Worm (Caenorhabditis elegans): ENCODE measurements around the gene F54D12.1.
A peak's percentile ranks its signal among the peaks of the same experiment; 100 is the strongest.
"Not testable (repeated sequence)": the region's sequence is repeated elsewhere in the genome, so short reads cannot be mapped to it uniquely, and the experiment has no call there.

The F54D12.1 gene

ce11 chrII:1441479-1441878 lies 41.3 kb downstream of the F54D12.1 start:
- TF ChIP-seq ZK337.2 (GFP tag; IDR thresholded peaks at IDR 0.05) (no peak), unc-62 (GFP tag; optimal IDR thresholded peaks at IDR 0.05 in 1 of 2) (peak in 1 of 2 experiments; percentile 78), unc-62 (tag; optimal IDR thresholded peaks at IDR 0.05) (no peak), aha-1 (tag) (peak; percentile 52), zag-1 (tag; optimal IDR thresholded peaks at IDR 0.05) (no peak), nhr-77 (tag; optimal IDR thresholded peaks at IDR 0.05) (no peak), mxl-3 (GFP tag; optimal IDR thresholded peaks at IDR 0.05) (no peak)

- no peak for TF ChIP-seq rbr-2 (tag; optimal IDR thresholded peaks at IDR 0.05)
- TF ChIP-seq ZK337.2 (GFP tag; IDR thresholded peaks at IDR 0.05): no peak
Observed at ce11 chrII:1444911-1445310, 44.7 kb downstream of the F54D12.1 start, which contains the start of gene scl-17. scl-17 (plus strand) TSS chrII:1445211.

- peak in 1 of 2 experiments; percentile 84 for TF ChIP-seq unc-62 (GFP tag; optimal IDR thresholded peaks at IDR 0.05 in 1 of 2)
- not testable (repeated sequence) for TF ChIP-seq unc-62 (tag; optimal IDR thresholded peaks at IDR 0.05)
Observed at ce11 chrII:1446696-1447293, 46.6 kb downstream of the F54D12.1 start, which contains the start of gene Y51H7C.12. Y51H7C.12 (minus strand) TSS chrII:1446746.

Data from whole organism, L4 larva.